Worm (Caenorhabditis elegans): ENCODE data around the gene EEED8.3.

Gene EEED8.3

ce11 chrII:5414040-5414439, at the start of gene EEED8.3, which contains the start of gene EEED8.14:
Gene EEED8.3 (plus strand): TSS chrII:5414276.
Gene EEED8.14 (minus strand): TSS chrII:5414052.
- no peak for TF ChIP-seq dao-5 (tag; optimal IDR thresholded peaks at IDR 0.05)

- TF ChIP-seq him-1 (tag; optimal IDR thresholded peaks at IDR 0.05) (no peak), W03F9.2 (tag; optimal IDR thresholded peaks at IDR 0.05) (no peak), dao-5 (tag; optimal IDR thresholded peaks at IDR 0.05) (no peak)
Observed at ce11 chrII:5364516-5364915, 49.6 kb upstream of the EEED8.3 start.

DNA sequence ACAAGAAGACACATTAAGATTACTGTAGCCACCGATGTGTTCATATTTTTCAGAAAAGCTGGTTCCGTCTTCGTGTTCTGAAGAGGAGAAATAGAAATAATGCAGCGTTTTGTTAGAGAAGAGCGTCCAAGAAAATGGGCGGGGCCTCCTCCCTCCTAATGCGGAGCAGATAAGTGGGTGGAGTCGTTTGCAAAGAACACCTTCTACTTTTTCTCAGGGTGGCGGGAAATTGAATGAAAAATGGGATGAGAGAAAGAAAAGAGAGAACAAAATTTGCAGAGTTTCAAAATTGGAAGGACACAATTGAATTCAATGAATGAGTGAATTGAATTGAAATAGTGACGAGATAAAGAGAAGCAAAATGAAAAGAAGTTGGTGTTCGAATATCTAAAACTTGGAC, 48.4 kb upstream of the EEED8.3 start, which contains the start of gene F09E5.16:
Gene F09E5.16, minus strand, starts transcription at position 101 of the 400 bp plus-strand sequence.
- no peak for TF ChIP-seq W03F9.2 (tag; optimal IDR thresholded peaks at IDR 0.05)
- TF ChIP-seq dao-5 (tag; optimal IDR thresholded peaks at IDR 0.05), result no peak
- no peak for TF ChIP-seq him-1 (tag; optimal IDR thresholded peaks at IDR 0.05)

ce11 chrII:5370641-5371040, 43.4 kb upstream of the EEED8.3 start, which contains the start of gene F09E5.12:
Gene F09E5.12 (minus strand): TSS chrII:5370741.
- no peak for TF ChIP-seq him-1 (tag; optimal IDR thresholded peaks at IDR 0.05)
- TF ChIP-seq dao-5 (tag; optimal IDR thresholded peaks at IDR 0.05), result no peak
- TF ChIP-seq W03F9.2 (tag; optimal IDR thresholded peaks at IDR 0.05), result no peak

DNA sequence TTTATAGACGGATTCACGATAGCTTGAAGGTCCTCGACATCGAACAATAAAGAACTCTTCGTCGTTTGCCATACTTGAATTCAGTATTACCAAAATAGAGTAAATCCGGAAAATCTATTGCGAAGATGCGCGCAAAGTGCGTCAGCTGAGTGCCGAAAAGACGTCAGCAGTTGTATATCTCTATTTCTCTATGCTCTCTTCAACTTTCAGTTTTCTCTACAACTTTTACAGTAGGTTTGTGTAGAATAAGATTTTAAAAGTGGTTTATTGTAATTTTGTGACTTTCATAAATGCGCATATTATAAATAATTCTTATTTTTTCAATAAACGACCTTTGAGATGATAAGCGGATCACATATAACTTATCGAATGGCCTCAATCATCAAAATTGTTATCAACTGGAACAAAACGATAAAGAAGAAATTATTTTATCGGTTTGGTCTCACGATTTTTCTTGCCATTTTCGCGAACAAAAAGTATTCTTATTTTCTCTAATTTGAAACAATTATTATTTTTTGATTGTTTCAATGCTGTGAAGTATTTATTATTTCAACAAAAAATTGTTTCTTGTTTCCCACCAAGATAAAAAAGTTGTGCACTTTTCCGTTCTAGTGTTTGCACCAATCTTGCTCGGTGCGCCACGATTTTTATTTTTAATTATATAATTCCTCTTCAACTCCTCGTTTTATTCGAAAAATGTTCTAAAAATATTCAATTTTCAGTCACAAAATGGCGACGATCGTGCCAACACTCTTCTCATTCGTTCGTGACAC, 40.6 kb upstream of the EEED8.3 start, which contains the start of the genes agt-2 and F09E5.3:
Gene agt-2, minus strand, starts transcription at position 553 of the 773 bp plus-strand sequence.
Gene F09E5.3, plus strand, starts transcription at position 723 of the 773 bp plus-strand sequence.
- no peak for TF ChIP-seq dao-5 (tag; optimal IDR thresholded peaks at IDR 0.05)
- peak; percentile 89 for TF ChIP-seq W03F9.2 (tag; optimal IDR thresholded peaks at IDR 0.05)

DNA sequence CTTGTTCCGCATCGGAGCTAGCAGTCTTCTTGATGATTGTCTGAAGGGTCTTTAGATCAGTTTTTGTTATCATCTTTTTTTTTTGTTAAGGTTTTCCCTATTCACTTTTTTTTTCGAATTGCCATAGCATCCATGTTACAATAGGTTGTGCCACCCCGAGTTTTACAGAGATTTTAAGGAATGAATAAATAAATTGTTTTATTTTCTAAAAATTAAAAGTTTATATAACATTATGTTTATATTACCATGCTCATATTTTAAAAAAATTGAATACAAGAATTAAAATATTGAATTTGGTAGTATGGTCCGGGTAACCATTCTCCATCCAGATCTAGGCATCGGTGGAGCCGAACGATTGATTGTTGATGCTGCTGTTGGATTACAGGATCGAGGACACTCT, 39.1 kb upstream of the EEED8.3 start, which contains the start of gene algn-2:
Gene algn-2, plus strand, starts transcription at position 301 of the 400 bp plus-strand sequence.
- TF ChIP-seq W03F9.2 (tag; optimal IDR thresholded peaks at IDR 0.05), result no peak
- no peak for TF ChIP-seq dao-5 (tag; optimal IDR thresholded peaks at IDR 0.05)
- TF ChIP-seq him-1 (tag; optimal IDR thresholded peaks at IDR 0.05), result no peak

DNA sequence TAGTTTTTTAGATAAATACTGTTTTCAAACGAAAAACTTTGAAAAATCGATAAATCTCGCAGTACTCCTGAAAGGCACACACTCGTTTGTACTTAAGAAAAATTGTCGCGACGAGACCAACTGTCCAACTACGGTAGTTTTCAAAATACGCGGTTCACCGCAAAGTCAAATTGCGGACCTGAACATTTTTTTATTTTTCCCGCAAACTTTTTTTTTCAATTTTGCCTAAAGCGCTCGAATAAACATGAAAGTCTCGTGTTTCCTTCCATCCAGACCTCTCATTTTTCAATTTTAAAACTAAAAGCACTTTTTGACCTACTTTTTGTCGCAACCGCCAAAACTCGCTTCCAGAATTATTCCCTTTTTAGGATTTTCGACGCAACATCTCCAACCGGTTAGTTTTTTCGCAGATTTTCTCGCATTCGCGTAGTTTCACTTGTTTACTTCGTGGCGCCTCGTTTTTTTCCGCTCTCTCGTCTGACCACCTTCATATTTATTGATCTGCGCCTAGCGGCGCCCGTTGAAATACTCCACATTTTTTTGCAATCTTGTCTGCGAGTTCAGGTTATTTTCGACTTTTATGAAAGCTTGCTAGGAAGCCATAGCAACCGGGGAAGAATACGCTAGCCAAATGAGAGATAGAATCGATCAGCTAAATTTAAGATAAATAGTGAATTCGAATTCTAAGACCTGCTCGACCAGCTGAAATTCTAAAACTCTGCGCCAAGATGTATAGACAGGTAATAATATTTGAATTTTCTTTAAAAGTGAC, 36.4 kb upstream of the EEED8.3 start, which contains the start of gene prdx-2:
Gene prdx-2, plus strand, starts transcription at position 729 of the 772 bp plus-strand sequence.
- no peak for TF ChIP-seq him-1 (tag; optimal IDR thresholded peaks at IDR 0.05)

DNA sequence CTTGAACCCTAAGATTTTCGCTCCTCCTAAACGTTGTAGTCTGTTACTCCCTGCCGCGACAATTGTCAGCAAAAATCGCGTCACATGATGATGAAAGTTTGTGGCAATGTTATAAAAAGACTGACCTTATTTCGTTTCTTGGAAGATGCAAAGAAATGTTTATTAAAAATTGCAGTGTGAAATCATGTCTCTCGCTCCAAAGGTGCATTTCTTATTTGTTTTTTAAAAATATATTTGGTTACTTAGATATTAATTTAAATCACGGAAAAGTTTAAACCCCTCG, 35.9 kb upstream of the EEED8.3 start:
- TF ChIP-seq him-1 (tag; optimal IDR thresholded peaks at IDR 0.05) (no peak), dao-5 (tag; optimal IDR thresholded peaks at IDR 0.05) (no peak), W03F9.2 (tag; optimal IDR thresholded peaks at IDR 0.05) (no peak)

DNA sequence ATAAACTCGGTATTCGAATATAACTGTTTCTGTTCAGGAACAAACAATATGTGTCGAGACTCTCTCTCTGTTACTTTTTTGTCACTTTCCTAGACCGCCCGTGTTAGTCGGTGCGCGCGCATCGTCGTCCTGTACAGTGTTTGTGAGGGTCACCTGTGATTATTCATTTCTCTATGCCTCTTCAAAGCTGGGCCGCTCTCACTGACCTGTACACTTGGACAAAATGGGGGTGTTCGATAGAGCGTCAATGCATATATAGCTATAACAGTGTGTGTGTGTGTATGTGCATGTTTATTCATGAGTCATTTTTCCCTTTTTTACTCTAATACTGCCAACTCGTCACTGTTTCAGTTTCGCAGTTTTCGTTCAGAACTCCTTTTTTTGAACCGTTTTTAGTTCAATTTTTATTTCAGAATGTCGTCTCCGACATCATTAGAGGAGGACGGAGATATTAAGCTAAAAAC, 34.4 kb upstream of the EEED8.3 start, which contains the start of gene pkc-3:
Gene pkc-3, plus strand, starts transcription at position 414 of the 464 bp plus-strand sequence.
- TF ChIP-seq W03F9.2 (tag; optimal IDR thresholded peaks at IDR 0.05) (no peak), him-1 (tag; optimal IDR thresholded peaks at IDR 0.05) (no peak), dao-5 (tag; optimal IDR thresholded peaks at IDR 0.05) (no peak)

DNA sequence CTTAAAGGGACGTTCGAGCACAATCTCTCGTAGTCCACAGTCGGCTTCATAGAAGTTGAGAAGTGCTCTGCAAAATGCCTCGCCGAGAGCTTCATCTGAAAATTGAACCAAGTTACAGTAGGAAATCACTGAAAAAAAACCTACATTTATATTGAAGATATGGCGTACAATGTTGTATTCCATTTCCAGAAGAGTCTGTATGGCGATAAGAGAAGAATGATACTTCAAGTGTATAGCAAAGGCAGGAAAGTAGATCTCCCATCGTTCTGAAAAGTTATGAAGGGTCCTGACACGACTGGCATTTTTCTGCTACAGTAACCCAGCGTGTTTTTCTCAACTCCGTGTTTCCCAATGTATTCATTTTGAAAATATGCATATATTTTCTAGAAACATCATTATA, 29.8 kb upstream of the EEED8.3 start:
- TF ChIP-seq him-1 (tag; optimal IDR thresholded peaks at IDR 0.05) (no peak), W03F9.2 (tag; optimal IDR thresholded peaks at IDR 0.05) (no peak), dao-5 (tag; optimal IDR thresholded peaks at IDR 0.05) (no peak)

- TF ChIP-seq W03F9.2 (tag; optimal IDR thresholded peaks at IDR 0.05) (no peak), dao-5 (tag; optimal IDR thresholded peaks at IDR 0.05) (no peak), him-1 (tag; optimal IDR thresholded peaks at IDR 0.05) (no peak)
Observed at ce11 chrII:5387217-5387616, 26.9 kb upstream of the EEED8.3 start, which contains the start of gene ccpp-6. Gene ccpp-6 (minus strand): TSS chrII:5387317.

- no peak for TF ChIP-seq dao-5 (tag; optimal IDR thresholded peaks at IDR 0.05)
- no peak for TF ChIP-seq him-1 (tag; optimal IDR thresholded peaks at IDR 0.05)
- no peak for TF ChIP-seq W03F9.2 (tag; optimal IDR thresholded peaks at IDR 0.05)
Observed at ce11 chrII:5388786-5389421, 25.2 kb upstream of the EEED8.3 start, which contains the start of gene rsp-4. Gene rsp-4 (minus strand): TSS chrII:5388836.

ce11 chrII:5389831-5390323, 24.2 kb upstream of the EEED8.3 start, which contains the start of gene ndx-6:
Gene ndx-6 (minus strand): TSS chrII:5389881.
- TF ChIP-seq W03F9.2 (tag; optimal IDR thresholded peaks at IDR 0.05) (peak; percentile 72), dao-5 (tag; optimal IDR thresholded peaks at IDR 0.05) (no peak), him-1 (tag; optimal IDR thresholded peaks at IDR 0.05) (peak; percentile 24)
